Worm (Caenorhabditis elegans) whole organism, young adult: Measurements from ENCODE around the gene nhr-182.

Source experiments
- B0019.2 ChIP-seq: fragments of 200-800 bp; sonication (Bioruptor generic); conservative IDR thresholded peaks from 2 replicates; pipeline ENCODE4 v1.3.6; 2022; ENCODE audit warnings: missing genetic modification reagents, missing genetic modification characterization, missing compliant biosample characterization
- K12H6.12 ChIP-seq: fragments of 200-800 bp; sonication (Bioruptor generic); optimal IDR thresholded peaks from 2 replicates; lab custom pipeline; 2018; ENCODE audit warnings: mild to moderate bottlenecking, missing genetic modification characterization, missing compliant biosample characterization
- attf-3 ChIP-seq: fragments of 200-800 bp; sonication (Bioruptor generic); conservative IDR thresholded peaks from 2 replicates; pipeline ENCODE4 v1.3.6; 2022; ENCODE audit warnings: missing genetic modification reagents, missing genetic modification characterization, missing compliant biosample characterization
- attf-6 ChIP-seq: fragments of 200-800 bp; sonication (Bioruptor generic); IDR thresholded peaks from 2 replicates; pipeline ENCODE4 v1.3.6; 2022; ENCODE audit warnings: missing genetic modification reagents, missing genetic modification characterization, missing compliant biosample characterization
- cebp-2 ChIP-seq: fragments of 200-800 bp; sonication (Bioruptor generic); IDR thresholded peaks from 2 replicates; pipeline ENCODE4 v1.3.6; 2022; ENCODE audit warnings: missing genetic modification characterization, missing compliant biosample characterization
- hmg-1.2 ChIP-seq: fragments of 200-800 bp; sonication (Bioruptor generic); IDR thresholded peaks from 2 replicates; pipeline ENCODE4 v1.3.6; 2022; ENCODE audit warnings: missing genetic modification reagents, missing genetic modification characterization, missing compliant biosample characterization
- let-607 ChIP-seq, 2 experiments: fragments of 200-800 bp in 1 of 2; sonication (Bioruptor generic) in 1 of 2; sonication (generic microtip) in 1 of 2; optimal IDR thresholded peaks; 2 replicates each; lab custom pipeline; 2016 to 2018; ENCODE audit warnings: mild to moderate bottlenecking in 2 of 2, missing compliant biosample characterization in 2 of 2, missing genetic modification characterization in 2 of 2, moderate library complexity in 2 of 2, missing genotype in 1 of 2
- lin-35 ChIP-seq, 3 experiments: fragments of 150-350 bp in 2 of 3; sonication (generic microtip) in 1 of 3; optimal IDR thresholded peaks; 2 replicates each; lab custom pipeline; 2014 to 2018; ENCODE audit warnings: missing biosample characterization in 3 of 3, missing genetic modification characterization in 3 of 3, missing genetic modification reagents in 3 of 3
- lsy-27 ChIP-seq: sonication (generic microtip); optimal IDR thresholded peaks from 2 replicates; lab custom pipeline; 2017; ENCODE audit warnings: missing genetic modification characterization, mild to moderate bottlenecking, missing compliant biosample characterization, antibody characterized with exemption, missing genotype, borderline replicate concordance; ENCODE audit not compliant: insufficient read depth
- nhr-90 ChIP-seq: sonication (generic microtip); optimal IDR thresholded peaks from 2 replicates; lab custom pipeline; 2016; ENCODE audit warnings: missing genotype, mild to moderate bottlenecking, missing genetic modification characterization, missing compliant biosample characterization
- pbrm-1 ChIP-seq: fragments of 200-800 bp; sonication (Bioruptor generic); IDR thresholded peaks from 2 replicates; pipeline ENCODE4 v1.3.6; 2022; ENCODE audit warnings: missing genetic modification reagents, missing genetic modification characterization, missing compliant biosample characterization
- pha-4 ChIP-seq: fragments of 150-350 bp; sonication (generic microtip); optimal IDR thresholded peaks from 2 replicates; lab custom pipeline; 2014; ENCODE audit warnings: missing biosample characterization, missing genetic modification reagents, missing genetic modification characterization
- snpc-4 ChIP-seq, 5 experiments: fragments of 150-350 bp in 1 of 5; sonication (generic microtip) in 4 of 5; optimal IDR thresholded peaks; 2 replicates each; lab custom pipeline; 2014 to 2018; ENCODE audit warnings: missing genetic modification characterization in 5 of 5, missing biosample characterization in 3 of 5, antibody characterized with exemption in 2 of 5, mild to moderate bottlenecking in 2 of 5, missing compliant biosample characterization in 2 of 5, missing genotype in 2 of 5, moderate library complexity in 2 of 5, missing genetic modification reagents in 1 of 5
- unc-62 ChIP-seq: fragments of 150-350 bp; optimal IDR thresholded peaks from 2 replicates; lab custom pipeline; 2014; ENCODE audit warnings: missing biosample characterization, missing genetic modification reagents, missing genetic modification characterization

DNA sequence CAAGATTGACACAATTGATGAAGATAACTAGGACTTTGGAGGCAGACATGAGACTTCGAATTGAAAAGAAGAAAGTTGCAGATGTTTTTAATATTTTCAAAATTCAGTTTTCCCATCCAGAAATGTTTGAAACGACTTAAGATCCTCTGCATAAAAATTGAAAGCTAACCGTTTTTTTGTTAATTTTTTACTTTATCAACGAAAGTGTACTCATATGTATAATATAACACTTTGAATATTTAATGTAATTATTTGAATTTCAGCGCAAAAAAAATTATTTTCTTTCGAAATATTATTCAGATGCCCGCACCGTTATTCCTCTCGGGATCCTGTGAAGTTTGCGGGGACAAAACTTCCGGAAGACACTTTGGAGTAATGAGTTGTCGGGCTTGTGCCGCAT, 32.8 kb downstream of the nhr-182 start, which contains the start of gene nhr-18:
- TF ChIP-seq lin-35 (GFP tag; optimal IDR thresholded peaks at IDR 0.05; lab: Kevin White, UChicago) (no peak), let-607 (tag; optimal IDR thresholded peaks at IDR 0.05; lab: Kevin White, UChicago) (no peak), lsy-27 (tag; lab: Kevin White, UChicago) (no peak), B0019.2 (GFP tag; lab: Robert Waterston, UW) (no peak), hmg-1.2 (GFP tag; lab: Robert Waterston, UW) (no peak), unc-62 (GFP tag; lab: Kevin White, UChicago) (no peak), pbrm-1 (no peak), K12H6.12 (no peak), pha-4 (tag; lab: Kevin White, UChicago) (no peak), cebp-2 (GFP tag; lab: Robert Waterston, UW) (no peak), nhr-90 (tag; lab: Kevin White, UChicago) (no peak), attf-6 (GFP tag; lab: Robert Waterston, UW) (no peak), attf-3 (GFP tag; lab: Robert Waterston, UW) (no peak), snpc-4 (GFP tag; optimal IDR thresholded peaks at IDR 0.05; lab: Kevin White, UChicago) (no peak), snpc-4 (tag; optimal IDR thresholded peaks at IDR 0.05; lab: Kevin White, UChicago) (no peak)
